Worm (Caenorhabditis elegans) whole organism, L2 larva: ENCODE data around the gene C50E3.15.

ENCODE experiments used
- F13H6.1 ChIP-seq: sonication (generic microtip); optimal IDR thresholded peaks from 2 replicates; lab custom pipeline; 2016; ENCODE audit warnings: missing genetic modification characterization, missing compliant biosample characterization
- R02D3.7 ChIP-seq: fragments of 150-350 bp; optimal IDR thresholded peaks from 2 replicates; lab custom pipeline; 2014; ENCODE audit warnings: missing biosample characterization, missing genetic modification characterization
- ZK546.5 ChIP-seq: sonication (generic microtip); optimal IDR thresholded peaks from 2 replicates; lab custom pipeline; 2017; ENCODE audit warnings: missing biosample characterization, missing genetic modification characterization
- ama-1 ChIP-seq: fragments of 150-350 bp; optimal IDR thresholded peaks from 2 replicates; lab custom pipeline; 2018; ENCODE audit warnings: inconsistent platforms
- ceh-82 ChIP-seq: fragments of 150-350 bp; optimal IDR thresholded peaks from 2 replicates; lab custom pipeline; 2014; ENCODE audit warnings: missing biosample characterization, missing genetic modification characterization
- dmd-4 ChIP-seq: sonication (generic microtip); optimal IDR thresholded peaks from 2 replicates; lab custom pipeline; 2017; ENCODE audit warnings: missing biosample characterization, missing genetic modification characterization
- egl-27 ChIP-seq: sonication (generic microtip); optimal IDR thresholded peaks from 3 replicates; lab custom pipeline; 2017; ENCODE audit warnings: missing biosample characterization, missing genetic modification reagents, missing genetic modification characterization
- elt-1 ChIP-seq: fragments of 150-350 bp; optimal IDR thresholded peaks from 2 replicates; lab custom pipeline; 2014; ENCODE audit warnings: missing biosample characterization, missing genetic modification characterization
- fos-1 ChIP-seq: fragments of 150-350 bp; optimal IDR thresholded peaks from 2 replicates; lab custom pipeline; 2014; ENCODE audit warnings: missing biosample characterization, missing genetic modification characterization
- gmeb-1 ChIP-seq: fragments of 150-350 bp; optimal IDR thresholded peaks from 2 replicates; lab custom pipeline; 2014; ENCODE audit warnings: missing biosample characterization, missing genetic modification characterization
- lin-11 ChIP-seq: fragments of 150-350 bp; sonication (generic microtip); optimal IDR thresholded peaks from 2 replicates; lab custom pipeline; 2014; ENCODE audit warnings: missing biosample characterization, missing genetic modification characterization, inconsistent platforms, mixed read lengths
- lin-13 ChIP-seq: fragments of 150-350 bp; optimal IDR thresholded peaks from 2 replicates; lab custom pipeline; 2014; ENCODE audit warnings: missing biosample characterization, missing genetic modification reagents, missing genetic modification characterization
- lin-39 ChIP-seq: fragments of 150-350 bp; optimal IDR thresholded peaks from 2 replicates; lab custom pipeline; 2014; ENCODE audit warnings: missing biosample characterization, missing genetic modification reagents, missing genetic modification characterization
- lsy-2 ChIP-seq, 2 experiments: fragments of 150-350 bp in 1 of 2; sonication (generic microtip) in 1 of 2; optimal IDR thresholded peaks; 2 replicates each; lab custom pipeline; 2014 to 2017; ENCODE audit warnings: missing biosample characterization in 2 of 2, missing genetic modification characterization in 2 of 2
- mab-5 ChIP-seq: fragments of 150-350 bp; optimal IDR thresholded peaks from 2 replicates; lab custom pipeline; 2014; ENCODE audit warnings: missing biosample characterization, missing genetic modification characterization
- mbf-1 ChIP-seq: sonication (generic microtip); optimal IDR thresholded peaks from 2 replicates; lab custom pipeline; 2017; ENCODE audit warnings: missing biosample characterization, missing genetic modification characterization
- mdl-1 ChIP-seq, 2 experiments: fragments of 150-350 bp in 1 of 2; sonication (generic microtip) in 1 of 2; optimal IDR thresholded peaks; 2 replicates each; lab custom pipeline; 2017; ENCODE audit warnings: missing biosample characterization in 2 of 2, missing genetic modification characterization in 2 of 2
- nhr-129 ChIP-seq: fragments of 150-350 bp; optimal IDR thresholded peaks from 2 replicates; lab custom pipeline; 2014; ENCODE audit warnings: missing biosample characterization, missing genetic modification characterization
- nhr-21 ChIP-seq: fragments of 150-350 bp; optimal IDR thresholded peaks from 2 replicates; lab custom pipeline; 2014; ENCODE audit warnings: missing biosample characterization, missing genetic modification characterization
- nhr-23 ChIP-seq: fragments of 150-350 bp; optimal IDR thresholded peaks from 2 replicates; lab custom pipeline; 2014; ENCODE audit warnings: missing biosample characterization, missing genetic modification reagents, missing genetic modification characterization
- nhr-237 ChIP-seq: fragments of 150-350 bp; optimal IDR thresholded peaks from 2 replicates; lab custom pipeline; 2014; ENCODE audit warnings: missing biosample characterization, missing genetic modification characterization
- nhr-77 ChIP-seq: fragments of 150-350 bp; optimal IDR thresholded peaks from 2 replicates; lab custom pipeline; 2014; ENCODE audit warnings: missing biosample characterization, missing genetic modification characterization
- peb-1 ChIP-seq: fragments of 150-350 bp; optimal IDR thresholded peaks from 2 replicates; lab custom pipeline; 2014; ENCODE audit warnings: missing biosample characterization, missing genetic modification characterization
- skn-1 ChIP-seq: sonication (generic microtip); optimal IDR thresholded peaks from 2 replicates; lab custom pipeline; 2017; ENCODE audit warnings: missing biosample characterization, missing genetic modification characterization
- sma-9 ChIP-seq, 2 experiments: fragments of 150-350 bp in 1 of 2; sonication (generic microtip) in 1 of 2; optimal IDR thresholded peaks; 2 replicates each; lab custom pipeline; 2014 to 2016; ENCODE audit warnings: missing genetic modification characterization in 2 of 2, mild to moderate bottlenecking in 1 of 2, missing biosample characterization in 1 of 2, missing compliant biosample characterization in 1 of 2, missing genetic modification reagents in 1 of 2, moderate library complexity in 1 of 2
- unc-39 ChIP-seq: fragments of 150-350 bp; optimal IDR thresholded peaks from 2 replicates; lab custom pipeline; 2014; ENCODE audit warnings: missing biosample characterization, missing genetic modification characterization
- unc-62 ChIP-seq: fragments of 150-350 bp; optimal IDR thresholded peaks from 2 replicates; lab custom pipeline; 2014; ENCODE audit warnings: missing biosample characterization, missing genetic modification reagents, missing genetic modification characterization
- zag-1 ChIP-seq: fragments of 150-350 bp; optimal IDR thresholded peaks from 2 replicates; lab custom pipeline; 2014; ENCODE audit warnings: missing biosample characterization, missing genetic modification characterization
- ztf-1 ChIP-seq: fragments of 200-800 bp; sonication (Bioruptor generic); conservative IDR thresholded peaks from 2 replicates; pipeline ENCODE4 v1.3.6; 2022; ENCODE audit warnings: missing genetic modification characterization, missing compliant biosample characterization
- ztf-11 ChIP-seq: sonication (generic microtip); optimal IDR thresholded peaks from 2 replicates; lab custom pipeline; 2017; ENCODE audit warnings: missing biosample characterization, missing genetic modification characterization
- ztf-4 ChIP-seq: fragments of 150-350 bp; optimal IDR thresholded peaks from 2 replicates; lab custom pipeline; 2014; ENCODE audit warnings: missing biosample characterization, missing genetic modification characterization

Gene C50E3.15

ce11 chrV:7604858-7605257, 13.4 kb upstream of the C50E3.15 start, which contains the start of gene clec-213:
Gene clec-213, plus strand, starts transcription at chrV:7605158.
- TF ChIP-seq ZK546.5 (tag; lab: Kevin White, UChicago) (no peak), unc-62 (GFP tag; lab: Kevin White, UChicago) (no peak)
- TF ChIP-seq, all 48 proteins: peak for 0

DNA sequence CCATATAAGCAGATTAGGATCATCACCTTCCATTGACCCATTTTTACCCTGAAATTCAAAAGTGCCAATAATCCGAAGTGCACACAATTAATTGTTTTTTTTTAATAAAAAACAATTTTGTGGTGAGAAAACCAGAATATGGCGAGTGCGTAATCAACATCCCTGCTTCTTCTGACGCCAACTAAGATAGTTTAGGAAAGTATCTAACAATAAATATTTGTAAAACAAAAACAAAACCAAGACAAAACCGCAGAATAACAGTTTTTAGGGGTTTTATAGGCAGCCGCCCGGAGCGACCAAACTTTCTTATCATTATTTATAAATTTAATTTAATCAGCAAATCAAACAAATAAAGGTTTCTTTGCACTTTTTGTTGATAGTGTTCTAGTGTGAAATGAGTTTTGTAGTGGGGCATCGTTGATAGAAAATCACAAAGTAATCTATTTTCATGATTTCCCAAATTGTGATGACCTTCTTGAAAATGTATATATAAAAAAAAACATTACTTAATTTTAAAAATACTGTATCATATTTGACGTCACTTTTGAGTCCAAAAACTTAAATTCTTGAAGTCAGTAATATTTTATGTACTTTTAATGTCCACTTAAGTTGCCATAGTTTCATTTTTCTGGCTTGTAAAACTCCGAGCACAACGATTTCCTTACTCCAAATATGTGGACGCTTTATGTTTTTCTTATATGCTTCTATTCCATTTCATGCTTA, 8.4 kb upstream of the C50E3.15 start, which contains the start of the genes folt-3 and clec-214:
Gene folt-3 (minus strand): TSS at position 51 of the 723 bp plus-strand sequence.
Gene clec-214 (plus strand): TSS at position 673 of the 723 bp plus-strand sequence.
- TF ChIP-seq unc-39 (tag; lab: Kevin White, UChicago) (no peak), gmeb-1 (tag; lab: Kevin White, UChicago) (no peak)

DNA sequence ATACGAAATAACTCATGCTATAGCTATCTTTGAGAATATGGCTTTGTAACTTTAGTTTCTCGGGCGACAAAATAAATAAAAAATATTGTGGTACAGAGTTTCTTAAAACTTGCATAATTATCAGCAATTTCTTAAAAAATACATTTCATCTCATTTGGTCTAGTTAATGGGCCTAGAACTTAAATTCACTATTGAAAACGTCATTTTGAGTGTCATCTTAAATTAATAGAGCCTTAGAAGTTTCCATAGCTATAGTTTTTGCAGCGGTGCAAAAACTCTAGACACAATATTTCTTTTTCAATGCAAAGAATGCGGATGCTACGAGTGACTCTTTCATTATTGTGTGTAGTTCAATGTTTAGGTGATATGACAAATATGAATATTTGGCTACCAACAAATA, 6.2 kb upstream of the C50E3.15 start, which contains the start of gene clec-215:
Gene clec-215 (plus strand): TSS at position 301 of the 400 bp plus-strand sequence.
- no peak for TF ChIP-seq ztf-1 (GFP tag; lab: Robert Waterston, UW)
- no peak for TF ChIP-seq ztf-4 (tag; lab: Kevin White, UChicago)
- no peak for TF ChIP-seq lin-39 (tag; lab: Kevin White, UChicago)
- no peak for TF ChIP-seq nhr-237 (tag; lab: Kevin White, UChicago)
- no peak for TF ChIP-seq gmeb-1 (tag; lab: Kevin White, UChicago)
- no peak for TF ChIP-seq lin-11 (tag; lab: Kevin White, UChicago)
- TF ChIP-seq ztf-11, result no peak
- no peak for TF ChIP-seq F13H6.1 (tag; lab: Kevin White, UChicago)
- TF ChIP-seq mdl-1 (tag; optimal IDR thresholded peaks at IDR 0.05; lab: Kevin White, UChicago), result no peak
- no peak for TF ChIP-seq ZK546.5 (tag; lab: Kevin White, UChicago)

- no peak for TF ChIP-seq ZK546.5 (tag; lab: Kevin White, UChicago)
- TF ChIP-seq peb-1 (tag; lab: Kevin White, UChicago), result no peak
- no peak for TF ChIP-seq mbf-1 (tag; lab: Kevin White, UChicago)
- no peak for TF ChIP-seq gmeb-1 (tag; lab: Kevin White, UChicago)
- TF ChIP-seq ama-1 (lab: Kevin White, UChicago), result no peak
- no peak for TF ChIP-seq egl-27 (tag; lab: Kevin White, UChicago)
- no peak for TF ChIP-seq lin-39 (tag; lab: Kevin White, UChicago)
- TF ChIP-seq, all 48 proteins: peak for 0
These were observed 3.8 kb downstream of the C50E3.15 start, which contains the start of gene C50E3.12 for ce11 chrV:7622011-7622465. Gene C50E3.12, minus strand, starts transcription at chrV:7622061.

ce11 chrV:7624152-7624551, 5.9 kb downstream of the C50E3.15 start, which contains the start of gene C50E3.13:
Gene C50E3.13, minus strand, starts transcription at chrV:7624252.
- TF ChIP-seq mab-5 (no peak), lsy-2 (tag; optimal IDR thresholded peaks at IDR 0.05; lab: Kevin White, UChicago) (no peak), dmd-4 (tag; lab: Kevin White, UChicago) (no peak), egl-27 (tag; lab: Kevin White, UChicago) (no peak), ztf-11 (no peak), nhr-129 (tag; lab: Kevin White, UChicago) (no peak), nhr-77 (no peak), peb-1 (tag; lab: Kevin White, UChicago) (no peak), unc-62 (GFP tag; lab: Kevin White, UChicago) (no peak), gmeb-1 (tag; lab: Kevin White, UChicago) (no peak), nhr-21 (no peak), R02D3.7 (tag; lab: Kevin White, UChicago) (no peak), zag-1 (no peak), skn-1 (tag; lab: Kevin White, UChicago) (no peak), fos-1 (tag; lab: Kevin White, UChicago) (no peak), sma-9 (GFP tag; optimal IDR thresholded peaks at IDR 0.05; lab: Kevin White, UChicago) (no peak), sma-9 (tag; optimal IDR thresholded peaks at IDR 0.05; lab: Kevin White, UChicago) (no peak)
- TF ChIP-seq, all 48 proteins: peak for 0

DNA sequence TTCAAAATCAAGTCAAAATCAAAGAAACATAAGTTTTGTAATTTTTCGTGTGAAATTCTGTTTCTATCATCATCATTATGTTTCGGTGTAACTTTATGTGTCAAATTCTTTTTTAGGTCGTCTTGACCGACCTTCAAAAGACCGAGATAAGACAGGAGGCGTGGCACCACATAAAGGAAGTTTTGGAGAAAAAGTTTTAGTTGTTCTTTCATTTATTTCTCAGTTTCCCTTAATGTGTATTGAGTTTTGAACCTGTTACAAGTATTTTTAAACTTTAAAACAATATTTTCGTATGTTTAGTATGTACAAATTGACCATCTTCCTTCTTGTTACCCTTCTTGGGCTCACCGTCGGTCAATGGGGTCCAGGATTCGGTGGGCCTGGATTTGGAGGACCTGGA, 6.4 kb downstream of the C50E3.15 start, which contains the start of gene grsp-4:
Gene grsp-4 (plus strand): TSS at position 301 of the 400 bp plus-strand sequence.
- no peak for TF ChIP-seq gmeb-1 (tag; lab: Kevin White, UChicago)
- TF ChIP-seq fos-1 (tag; lab: Kevin White, UChicago), result no peak
- TF ChIP-seq lsy-2 (tag; optimal IDR thresholded peaks at IDR 0.05; lab: Kevin White, UChicago), result no peak
- TF ChIP-seq ztf-4 (tag; lab: Kevin White, UChicago), result no peak
- no peak for TF ChIP-seq lin-39 (tag; lab: Kevin White, UChicago)
- TF ChIP-seq ztf-1 (GFP tag; lab: Robert Waterston, UW), result no peak
- no peak for TF ChIP-seq ceh-82 (tag; lab: Kevin White, UChicago)
- TF ChIP-seq nhr-23 (tag; lab: Kevin White, UChicago), result no peak
- TF ChIP-seq lin-13 (GFP tag; lab: Kevin White, UChicago), result no peak
- TF ChIP-seq mab-5, result no peak
- no peak for TF ChIP-seq elt-1 (tag; lab: Kevin White, UChicago)
- no peak for TF ChIP-seq skn-1 (tag; lab: Kevin White, UChicago)
- no peak for TF ChIP-seq zag-1
- TF ChIP-seq ZK546.5 (tag; lab: Kevin White, UChicago), result no peak
- TF ChIP-seq nhr-77, result no peak
